Worm (Caenorhabditis elegans) whole organism, L4 larva: Measurements from ENCODE around the gene F13D11.3.

ENCODE experiments used
- F26F4.8 ChIP-seq: fragments of 200-800 bp; sonication (Bioruptor generic); conservative IDR thresholded peaks from 2 replicates; pipeline ENCODE4 v1.3.6; 2022; ENCODE audit warnings: missing genetic modification characterization, missing compliant biosample characterization
- T20F7.1 ChIP-seq: fragments of 200-800 bp; sonication (Bioruptor generic); optimal IDR thresholded peaks from 2 replicates; lab custom pipeline; 2018; ENCODE audit warnings: mild to moderate bottlenecking, missing genetic modification characterization, missing compliant biosample characterization
- aha-1 ChIP-seq: fragments of 150-350 bp; peaks from one replicate; lab custom pipeline; 2014; ENCODE audit warnings: missing biosample characterization, missing genetic modification characterization
- arid-1 ChIP-seq: fragments of 200-800 bp; sonication (Bioruptor generic); conservative IDR thresholded peaks from 2 replicates; pipeline ENCODE4 v1.3.6; 2022; ENCODE audit warnings: missing genetic modification reagents, missing genetic modification characterization, missing compliant biosample characterization
- attf-4 ChIP-seq: sonication (generic microtip); optimal IDR thresholded peaks from 3 replicates; lab custom pipeline; 2017; ENCODE audit warnings: missing biosample characterization, missing genetic modification characterization
- ceh-28 ChIP-seq: fragments of 150-350 bp; optimal IDR thresholded peaks from 2 replicates; lab custom pipeline; 2014; ENCODE audit warnings: missing biosample characterization, missing genetic modification reagents, missing genetic modification characterization
- ceh-32 ChIP-seq: sonication (generic microtip); optimal IDR thresholded peaks from 2 replicates; lab custom pipeline; 2016; ENCODE audit warnings: mild to moderate bottlenecking, missing genetic modification characterization, missing compliant biosample characterization; ENCODE audit not compliant: poor library complexity
- ces-1 ChIP-seq: fragments of 150-350 bp; sonication (generic microtip); optimal IDR thresholded peaks from 4 replicates; lab custom pipeline; 2014; ENCODE audit warnings: missing biosample characterization, missing genetic modification reagents, missing genetic modification characterization
- daf-16 ChIP-seq, 3 experiments: sonication (generic microtip); optimal IDR thresholded peaks; 2 replicates each; lab custom pipeline; 2016 to 2017; ENCODE audit warnings: missing genetic modification characterization in 3 of 3, missing genetic modification reagents in 3 of 3, mild to moderate bottlenecking in 2 of 3, missing compliant biosample characterization in 2 of 3, missing biosample characterization in 1 of 3, moderate library complexity in 1 of 3
- duxl-1 ChIP-seq: sonication (generic microtip); optimal IDR thresholded peaks from 2 replicates; lab custom pipeline; 2016; ENCODE audit warnings: mild to moderate bottlenecking, missing genetic modification characterization, moderate library complexity, missing compliant biosample characterization; ENCODE audit not compliant: poor library complexity
- egl-27 ChIP-seq: sonication (generic microtip); optimal IDR thresholded peaks from 3 replicates; lab custom pipeline; 2017; ENCODE audit warnings: missing biosample characterization, missing genetic modification reagents, missing genetic modification characterization
- egl-43 ChIP-seq: fragments of 200-800 bp; sonication (Bioruptor generic); IDR thresholded peaks from 2 replicates; pipeline ENCODE4 v1.3.6; 2022; ENCODE audit warnings: missing genetic modification reagents, missing genetic modification characterization, missing compliant biosample characterization
- fkh-10 ChIP-seq: fragments of 150-350 bp; optimal IDR thresholded peaks from 2 replicates; lab custom pipeline; 2014; ENCODE audit warnings: missing biosample characterization, missing genetic modification reagents, missing genetic modification characterization
- hlh-11 ChIP-seq: fragments of 200-800 bp; sonication (Bioruptor generic); optimal IDR thresholded peaks from 2 replicates; lab custom pipeline; 2018; ENCODE audit warnings: mild to moderate bottlenecking, missing genetic modification characterization, missing compliant biosample characterization
- hlh-30 ChIP-seq: sonication (generic microtip); optimal IDR thresholded peaks from 2 replicates; lab custom pipeline; 2017; ENCODE audit warnings: antibody characterized with exemption, mild to moderate bottlenecking, missing genetic modification characterization, missing compliant biosample characterization; ENCODE audit not compliant: insufficient read depth
- lin-1 ChIP-seq: fragments of 200-800 bp; sonication (Bioruptor generic); IDR thresholded peaks from 2 replicates; pipeline ENCODE4 v1.3.6; 2022; ENCODE audit warnings: missing genetic modification reagents, missing genetic modification characterization, missing compliant biosample characterization
- lin-39 ChIP-seq: fragments of 150-350 bp; optimal IDR thresholded peaks from 2 replicates; lab custom pipeline; 2014; ENCODE audit warnings: missing biosample characterization, missing genetic modification reagents, missing genetic modification characterization
- mdl-1 ChIP-seq, 2 experiments: fragments of 150-350 bp in 1 of 2; sonication (generic microtip) in 1 of 2; optimal IDR thresholded peaks; 2 replicates each; lab custom pipeline; 2014 to 2017; ENCODE audit warnings: missing biosample characterization in 2 of 2, missing genetic modification characterization in 2 of 2
- mep-1 ChIP-seq: fragments of 150-350 bp; sonication (generic microtip); optimal IDR thresholded peaks from 3 replicates; lab custom pipeline; 2014; ENCODE audit warnings: missing biosample characterization, missing genetic modification characterization
- nhr-11 ChIP-seq: fragments of 150-350 bp; optimal IDR thresholded peaks from 2 replicates; lab custom pipeline; 2014; ENCODE audit warnings: missing biosample characterization, missing genetic modification characterization
- nhr-111 ChIP-seq: fragments of 200-800 bp; sonication (Bioruptor generic); optimal IDR thresholded peaks from 2 replicates; lab custom pipeline; 2018; ENCODE audit warnings: mild to moderate bottlenecking, missing genetic modification characterization, missing compliant biosample characterization
- nhr-25 ChIP-seq: sonication (generic microtip); optimal IDR thresholded peaks from 2 replicates; lab custom pipeline; 2017; ENCODE audit warnings: missing genetic modification characterization, mild to moderate bottlenecking, missing compliant biosample characterization, antibody characterized with exemption, moderate library complexity, borderline replicate concordance; ENCODE audit not compliant: insufficient read depth
- nhr-28 ChIP-seq: fragments of 150-350 bp; optimal IDR thresholded peaks from 2 replicates; lab custom pipeline; 2014; ENCODE audit warnings: missing biosample characterization, missing genetic modification characterization
- nhr-48 ChIP-seq: sonication (generic microtip); optimal IDR thresholded peaks from 2 replicates; lab custom pipeline; 2016; ENCODE audit warnings: mild to moderate bottlenecking, missing genetic modification characterization, missing compliant biosample characterization
- php-3 ChIP-seq: fragments of 200-800 bp; sonication (Bioruptor generic); IDR thresholded peaks from 2 replicates; pipeline ENCODE4 v1.3.6; 2022; ENCODE audit warnings: missing genetic modification reagents, missing genetic modification characterization, missing compliant biosample characterization
- pqm-1 ChIP-seq: sonication (generic microtip); optimal IDR thresholded peaks from 2 replicates; lab custom pipeline; 2017; ENCODE audit warnings: missing biosample characterization, missing genetic modification characterization
- rbr-2 ChIP-seq: sonication (generic microtip); optimal IDR thresholded peaks from 2 replicates; lab custom pipeline; 2016; ENCODE audit warnings: missing genotype, missing genetic modification characterization, missing compliant biosample characterization
- saeg-2 ChIP-seq: fragments of 200-800 bp; sonication (Bioruptor generic); IDR thresholded peaks from 2 replicates; pipeline ENCODE4 v1.3.6; 2022; ENCODE audit warnings: missing genetic modification reagents, missing genetic modification characterization, missing compliant biosample characterization
- sdz-12 ChIP-seq: fragments of 200-800 bp; sonication (Bioruptor generic); optimal IDR thresholded peaks from 2 replicates; lab custom pipeline; 2018; ENCODE audit warnings: mild to moderate bottlenecking, missing genetic modification characterization, missing compliant biosample characterization
- set-16 ChIP-seq: fragments of 200-800 bp; sonication (Bioruptor generic); IDR thresholded peaks from 2 replicates; pipeline ENCODE4 v1.3.6; 2022; ENCODE audit warnings: missing genetic modification reagents, missing genetic modification characterization, missing compliant biosample characterization
- spr-3 ChIP-seq: fragments of 200-800 bp; sonication (Bioruptor generic); optimal IDR thresholded peaks from 2 replicates; lab custom pipeline; 2018; ENCODE audit warnings: mild to moderate bottlenecking, missing genetic modification characterization, missing compliant biosample characterization
- unc-62 ChIP-seq, 3 experiments: fragments of 150-350 bp in 1 of 3; sonication (generic microtip); optimal IDR thresholded peaks in 2 of 3; peaks in 1 of 3; 1 replicate in 1 of 3; 2 replicates in 2 of 3; lab custom pipeline; 2014 to 2017; ENCODE audit warnings: missing biosample characterization in 3 of 3, missing genetic modification characterization in 3 of 3, missing genetic modification reagents in 3 of 3, missing genotype in 1 of 3
- vab-7 ChIP-seq: fragments of 200-800 bp; sonication (Bioruptor generic); IDR thresholded peaks from 2 replicates; pipeline ENCODE4 v1.3.6; 2022; ENCODE audit warnings: missing genetic modification reagents, missing genetic modification characterization, missing compliant biosample characterization
- zag-1 ChIP-seq: fragments of 150-350 bp; optimal IDR thresholded peaks from 2 replicates; lab custom pipeline; 2014; ENCODE audit warnings: missing biosample characterization, missing genetic modification characterization
- zip-11 ChIP-seq: fragments of 200-800 bp; sonication (Bioruptor generic); IDR thresholded peaks from 2 replicates; pipeline ENCODE4 v1.3.6; 2022; ENCODE audit warnings: missing genetic modification characterization, missing compliant biosample characterization

F13D11.3 gene

DNA sequence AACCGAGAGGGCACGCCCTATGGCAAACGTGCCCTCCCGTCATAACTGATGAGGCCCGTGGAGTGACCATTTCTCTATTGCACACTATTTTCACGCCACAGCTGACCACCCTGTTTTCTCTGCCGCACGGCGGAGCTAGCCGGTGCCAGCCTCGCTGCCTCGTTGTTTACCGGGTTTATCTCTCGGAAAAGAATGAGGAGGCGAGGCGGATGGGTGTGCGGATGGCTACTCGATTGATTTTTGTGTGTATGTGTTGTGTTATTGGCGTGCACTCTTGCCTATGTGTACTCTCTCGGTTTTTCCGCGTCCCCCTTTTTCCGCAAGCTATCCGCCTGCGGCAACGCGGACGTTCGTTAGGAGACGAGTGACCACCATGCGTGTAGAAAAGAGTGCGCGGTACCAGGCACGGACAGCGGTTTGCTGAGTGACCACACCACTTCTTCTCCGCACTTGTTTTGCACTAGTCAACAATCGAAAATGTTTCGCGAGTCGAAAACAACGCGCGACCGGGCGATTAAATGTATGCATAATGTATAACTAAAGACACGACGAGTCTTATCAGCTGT is 6.4 kb upstream of the F13D11.3 start (continued):
- peak; percentile 44 for TF ChIP-seq nhr-11 (tag; lab: Kevin White, UChicago)
- 0 out of 2 replicates have a peak, but pooled peaks have one; percentile 63 for TF ChIP-seq saeg-2 (GFP tag; lab: Robert Waterston, UW)
- no peak for TF ChIP-seq egl-27 (tag; lab: Kevin White, UChicago)
- peak; percentile 86 for TF ChIP-seq nhr-48
- no peak; the same call in 1 of the 2 replicates for TF ChIP-seq arid-1
- TF ChIP-seq egl-43 (GFP tag; lab: Robert Waterston, UW): no peak
- peak; percentile 19 for TF ChIP-seq attf-4 (tag; lab: Kevin White, UChicago)
- TF ChIP-seq daf-16 (GFP tag; optimal IDR thresholded peaks at IDR 0.05; lab: Kevin White, UChicago): peak; percentile 43 to 98
- TF ChIP-seq daf-16 (tag; optimal IDR thresholded peaks at IDR 0.05; lab: Kevin White, UChicago): peak; percentile 97
- TF ChIP-seq F26F4.8 (GFP tag; lab: Robert Waterston, UW): no peak
- peak; percentile 69 for TF ChIP-seq ceh-32 (tag; lab: Kevin White, UChicago)
- TF ChIP-seq nhr-28 (tag; lab: Kevin White, UChicago): peak; percentile 30
- TF ChIP-seq hlh-11 (tag; lab: Kevin White, UChicago): peak; percentile 100
- 0 out of 2 replicates have a peak, but pooled peaks have one; percentile 39 for TF ChIP-seq php-3 (GFP tag; lab: Robert Waterston, UW)
- TF ChIP-seq lin-1 (GFP tag; lab: Robert Waterston, UW): no peak
- peak; percentile 83 for TF ChIP-seq set-16 (GFP tag; lab: Robert Waterston, UW)
- peak; percentile 21 for TF ChIP-seq nhr-111
- TF ChIP-seq zag-1: no peak
- TF ChIP-seq ceh-28 (tag; lab: Kevin White, UChicago): peak; percentile 57
- TF ChIP-seq mdl-1 (tag; optimal IDR thresholded peaks at IDR 0.05; lab: Kevin White, UChicago): peak; percentile 64 to 93
- no peak for TF ChIP-seq sdz-12 (GFP tag; lab: Kevin White, UChicago)
- no peak for TF ChIP-seq spr-3 (GFP tag; lab: Kevin White, UChicago)
- TF ChIP-seq fkh-10 (GFP tag; lab: Kevin White, UChicago): peak; percentile 55
- peak in 1 of 2 experiments; percentile 88 for TF ChIP-seq unc-62 (GFP tag; optimal IDR thresholded peaks at IDR 0.05 in 1 of 2; lab: Kevin White, UChicago)
- TF ChIP-seq unc-62 (tag; optimal IDR thresholded peaks at IDR 0.05; lab: Kevin White, UChicago): no peak

DNA sequence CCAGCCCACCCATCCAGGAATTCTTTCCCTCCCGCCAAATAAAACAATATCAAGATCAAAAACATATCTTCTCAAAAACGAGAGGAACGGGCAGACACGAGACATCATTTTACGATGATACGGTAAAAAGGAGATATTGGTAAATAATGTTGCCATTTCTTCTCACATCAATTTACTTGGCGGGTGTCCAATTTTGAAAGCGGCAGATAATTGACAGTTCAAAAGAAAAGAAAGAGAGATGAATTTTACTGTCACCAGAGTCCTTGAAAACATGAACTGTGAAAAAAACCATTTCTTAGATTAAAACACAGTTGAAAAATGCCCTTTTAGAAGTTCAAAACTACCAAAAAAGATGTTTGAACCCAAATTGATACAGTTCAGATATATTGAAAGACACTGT is 5.0 kb upstream of the F13D11.3 start:
- TF ChIP-seq mep-1: peak; percentile 31
- TF ChIP-seq nhr-28 (tag; lab: Kevin White, UChicago): peak; percentile 67
- TF ChIP-seq nhr-25 (tag; lab: Kevin White, UChicago): peak; percentile 20
- TF ChIP-seq aha-1: peak; percentile 44
- TF ChIP-seq lin-39 (tag; lab: Kevin White, UChicago): no peak
- peak in 1 of 2 experiments; percentile 38 for TF ChIP-seq mdl-1 (tag; optimal IDR thresholded peaks at IDR 0.05; lab: Kevin White, UChicago)
- peak; percentile 17 for TF ChIP-seq hlh-30 (tag; lab: Kevin White, UChicago)
- no peak for TF ChIP-seq ces-1 (GFP tag; lab: Kevin White, UChicago)

DNA sequence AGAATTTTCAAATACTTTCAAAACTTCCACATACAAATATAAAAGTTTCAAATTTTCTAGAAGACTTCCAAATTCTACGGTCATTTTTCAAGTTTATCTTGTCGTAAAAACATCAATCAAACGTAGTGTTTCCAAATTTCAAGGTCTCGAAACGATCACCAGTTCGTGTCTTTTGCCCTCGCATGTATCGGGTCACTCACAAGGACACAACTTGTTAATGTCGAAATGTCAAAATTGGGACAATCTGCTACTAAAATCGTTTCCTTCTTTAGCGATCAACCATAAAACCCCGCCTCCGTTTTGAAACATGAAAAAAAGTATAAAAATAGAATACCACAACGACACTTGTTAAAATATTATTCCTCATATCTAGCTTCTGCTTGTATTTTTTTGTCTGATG is 2.2 kb downstream of the F13D11.3 start:
- TF ChIP-seq pqm-1 (tag; lab: Kevin White, UChicago): no peak
- peak in 1 of 2 experiments; percentile 96 for TF ChIP-seq unc-62 (GFP tag; optimal IDR thresholded peaks at IDR 0.05 in 1 of 2; lab: Kevin White, UChicago)
- TF ChIP-seq unc-62 (tag; optimal IDR thresholded peaks at IDR 0.05; lab: Kevin White, UChicago): no peak
- TF ChIP-seq nhr-11 (tag; lab: Kevin White, UChicago): no peak
- peak; percentile 81 for TF ChIP-seq nhr-25 (tag; lab: Kevin White, UChicago)
- TF ChIP-seq duxl-1 (tag; lab: Kevin White, UChicago): no peak
- no peak for TF ChIP-seq vab-7 (GFP tag; lab: Robert Waterston, UW)
- no peak for TF ChIP-seq rbr-2 (tag; lab: Kevin White, UChicago)
- no peak for TF ChIP-seq zip-11 (GFP tag; lab: Robert Waterston, UW)
- no peak for TF ChIP-seq T20F7.1 (GFP tag; lab: Kevin White, UChicago)
